Worm (Caenorhabditis elegans): ENCODE results near the gene pfkb-1.2.

- TF ChIP-seq fos-1 (tag; optimal IDR thresholded peaks at IDR 0.05) (no peak), ceh-16 (tag; optimal IDR thresholded peaks at IDR 0.05) (no peak), unc-62 (GFP tag; optimal IDR thresholded peaks at IDR 0.05) (no peak), mbf-1 (tag; optimal IDR thresholded peaks at IDR 0.05) (no peak), sma-3 (GFP tag; optimal IDR thresholded peaks at IDR 0.05) (no peak), lin-39 (tag; optimal IDR thresholded peaks at IDR 0.05) (no peak)
These were observed 35.5 kb downstream of the pfkb-1.2 start for ce11 chrIV:5977276-5977675.

All from whole organism, L2 larva.